Worm (Caenorhabditis elegans): Measurements from ENCODE around the gene dpy-31.

ce11 chrIII:7207903-7208497 lies 6.0 kb downstream of the dpy-31 start, which contains the start of gene rpl-6:
- TF ChIP-seq W03F9.2 (tag; optimal IDR thresholded peaks at IDR 0.05) (peak; percentile 93), him-1 (tag; optimal IDR thresholded peaks at IDR 0.05) (no peak)

Data from whole organism, L4/young adult.